Worm (Caenorhabditis elegans) whole organism, midembryonic: ENCODE data around the gene Y59A8A.8.
"Not testable (repeated sequence)": the region's sequence is repeated elsewhere in the genome, so short reads cannot be mapped to it uniquely, and the experiment has no call there.

ENCODE experiments used
- T22C8.4 ChIP-seq: fragments of 200-800 bp; sonication (Bioruptor generic); IDR thresholded peaks from 2 replicates; pipeline ENCODE4 v1.3.6; 2022; ENCODE audit warnings: missing genetic modification characterization, missing compliant biosample characterization
- cog-1 ChIP-seq: sonication (generic microtip); optimal IDR thresholded peaks from 2 replicates; lab custom pipeline; 2016; ENCODE audit warnings: missing genetic modification characterization, missing compliant biosample characterization
- flt-1 ChIP-seq: fragments of 200-800 bp; sonication (Bioruptor generic); IDR thresholded peaks from 2 replicates; pipeline ENCODE4 v1.3.6; 2022; ENCODE audit warnings: missing genetic modification characterization, missing compliant biosample characterization
- klf-2 ChIP-seq: fragments of 200-800 bp; sonication (Bioruptor generic); conservative IDR thresholded peaks from 2 replicates; pipeline ENCODE4 v1.3.6; 2022; ENCODE audit warnings: missing genetic modification reagents, missing genetic modification characterization, missing compliant biosample characterization
- med-1 ChIP-seq: sonication (generic microtip); optimal IDR thresholded peaks from 2 replicates; lab custom pipeline; 2017; ENCODE audit warnings: missing genetic modification characterization, mild to moderate bottlenecking, missing compliant biosample characterization, antibody characterized with exemption, missing genetic modification reagents; ENCODE audit not compliant: insufficient read depth
- ref-1 ChIP-seq: fragments of 200-800 bp; sonication (Bioruptor generic); conservative IDR thresholded peaks from 2 replicates; pipeline ENCODE4 v1.3.6; 2022; ENCODE audit warnings: missing genetic modification reagents, missing genetic modification characterization, missing compliant biosample characterization
- tab-1 ChIP-seq: fragments of 200-800 bp; sonication (Bioruptor generic); IDR thresholded peaks from 2 replicates; pipeline ENCODE4 v1.3.6; 2022; ENCODE audit warnings: missing genetic modification characterization, missing compliant biosample characterization
- ztf-23 ChIP-seq: fragments of 200-800 bp; sonication (Bioruptor generic); IDR thresholded peaks from 2 replicates; pipeline ENCODE4 v1.3.6; 2022; ENCODE audit warnings: missing genetic modification reagents, missing genetic modification characterization, missing compliant biosample characterization
- ztf-29 ChIP-seq: fragments of 200-800 bp; sonication (Bioruptor generic); IDR thresholded peaks from 2 replicates; pipeline ENCODE4 v1.3.6; 2022; ENCODE audit warnings: missing genetic modification reagents, missing genetic modification characterization, missing compliant biosample characterization

Y59A8A.8 gene

DNA sequence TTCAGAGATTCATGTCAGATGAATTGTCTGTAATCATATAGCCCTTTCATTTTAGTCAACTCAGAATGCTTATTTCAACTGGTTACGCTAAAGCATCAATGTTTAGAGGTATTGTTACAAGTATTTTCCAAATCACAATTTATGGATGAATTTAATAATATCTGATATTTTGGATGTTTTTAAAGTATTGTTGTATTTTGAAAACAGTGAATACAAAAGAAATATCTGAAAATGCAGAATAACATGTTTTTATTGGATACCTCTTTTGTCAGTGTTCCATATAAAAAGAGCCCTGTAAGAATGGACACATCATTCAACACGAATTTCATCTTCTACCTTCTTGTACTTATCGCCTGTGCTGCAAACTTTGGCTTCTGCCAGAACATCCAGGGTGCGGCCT lies 29.1 kb downstream of the Y59A8A.8 start, which contains the start of gene C06H5.12:
Gene C06H5.12 (plus strand): TSS at position 301 of the 400 bp plus-strand sequence.
- TF ChIP-seq T22C8.4 (GFP tag; lab: Robert Waterston, UW); klf-2 (GFP tag; lab: Robert Waterston, UW); med-1 (GFP tag; lab: Kevin White, UChicago): not testable (repeated sequence)

DNA sequence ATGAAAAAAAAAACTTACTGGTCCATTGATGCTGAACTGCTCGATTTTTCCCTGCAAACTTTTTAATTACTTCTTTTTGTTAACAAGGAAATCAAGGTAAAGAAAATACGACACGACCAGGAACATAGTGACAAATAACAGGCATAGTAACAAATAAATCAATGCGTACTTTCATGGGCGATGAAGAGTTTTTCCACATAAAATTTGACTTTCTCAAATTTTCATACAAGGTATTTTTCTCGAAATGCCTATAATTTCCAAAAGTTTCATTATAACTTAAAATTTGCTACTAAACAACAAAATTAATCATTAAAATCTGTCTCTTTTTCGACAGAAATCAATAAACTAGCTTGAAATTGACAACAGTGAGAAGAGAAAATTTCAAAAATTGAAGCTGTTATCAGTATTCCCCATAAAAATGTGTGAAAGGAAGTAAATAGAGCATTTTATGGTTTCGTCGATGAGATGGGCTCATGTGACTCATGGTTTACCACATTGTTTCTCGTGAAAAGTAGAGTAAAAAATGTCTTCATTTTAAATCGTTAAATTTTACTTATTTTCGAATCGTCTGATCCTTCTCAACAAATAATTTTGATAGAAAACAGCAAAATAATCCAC lies 31.4 kb downstream of the Y59A8A.8 start, which contains the start of gene fbxa-156:
Gene fbxa-156 (minus strand): TSS at position 51 of the 618 bp plus-strand sequence.
- TF ChIP-seq flt-1 (no peak), med-1 (GFP tag; lab: Kevin White, UChicago) (no peak), ztf-29 (no peak), tab-1 (no peak), cog-1 (tag; lab: Kevin White, UChicago) (no peak), T22C8.4 (GFP tag; lab: Robert Waterston, UW) (no peak)

DNA sequence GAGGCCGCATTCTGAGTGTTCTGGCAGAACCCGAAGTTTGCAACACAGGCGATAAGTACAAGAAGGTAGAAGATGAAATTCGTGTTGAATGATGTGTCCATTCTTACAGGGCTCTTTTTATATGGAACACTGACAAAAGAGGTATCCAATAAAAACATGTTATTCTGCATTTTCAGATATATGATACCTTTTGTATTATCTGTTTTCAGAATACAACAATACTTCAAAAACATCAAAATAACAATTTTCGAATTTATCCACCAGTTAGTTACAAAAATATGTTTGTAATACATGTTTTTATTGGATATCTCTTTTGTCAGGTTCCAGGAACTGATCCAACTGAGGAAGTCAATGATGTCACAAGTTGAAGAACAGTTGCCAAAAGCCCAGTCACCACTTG lies 32.2 kb downstream of the Y59A8A.8 start, which contains the start of gene C06H5.13:
Gene C06H5.13 (minus strand): TSS at position 101 of the 400 bp plus-strand sequence.
- not testable (repeated sequence) for TF ChIP-seq ztf-23 (GFP tag; lab: Robert Waterston, UW); med-1 (GFP tag; lab: Kevin White, UChicago); tab-1

DNA sequence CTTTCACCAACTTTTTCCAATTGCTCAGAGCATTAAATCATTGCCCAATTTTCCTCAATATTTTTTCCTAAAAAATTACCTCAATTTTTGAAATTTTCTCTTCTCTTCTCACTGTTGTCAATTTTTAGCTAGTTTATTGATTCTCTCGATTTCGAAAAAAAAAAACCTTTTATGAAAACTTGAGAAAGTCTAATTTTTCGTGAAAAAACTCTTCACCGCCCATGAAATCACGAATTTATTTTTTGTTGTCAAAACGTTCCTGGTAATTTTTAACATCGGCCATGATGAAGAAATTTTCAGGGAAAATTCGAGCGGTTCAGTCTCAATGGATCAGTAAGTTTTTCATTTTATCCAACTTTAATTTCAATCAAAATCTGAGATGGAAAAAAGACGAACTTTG lies 34.1 kb downstream of the Y59A8A.8 start, which contains the start of gene fbxa-157:
Gene fbxa-157 (plus strand): TSS at position 301 of the 400 bp plus-strand sequence.
- TF ChIP-seq cog-1 (tag; lab: Kevin White, UChicago), result no peak
- no peak for TF ChIP-seq ztf-23 (GFP tag; lab: Robert Waterston, UW)
- no peak for TF ChIP-seq ref-1 (GFP tag; lab: Robert Waterston, UW)
- TF ChIP-seq T22C8.4 (GFP tag; lab: Robert Waterston, UW), result no peak
- no peak for TF ChIP-seq tab-1
- TF ChIP-seq flt-1, result no peak
- TF ChIP-seq med-1 (GFP tag; lab: Kevin White, UChicago), result no peak
- TF ChIP-seq ztf-29, result no peak
- no peak for TF ChIP-seq klf-2 (GFP tag; lab: Robert Waterston, UW)

DNA sequence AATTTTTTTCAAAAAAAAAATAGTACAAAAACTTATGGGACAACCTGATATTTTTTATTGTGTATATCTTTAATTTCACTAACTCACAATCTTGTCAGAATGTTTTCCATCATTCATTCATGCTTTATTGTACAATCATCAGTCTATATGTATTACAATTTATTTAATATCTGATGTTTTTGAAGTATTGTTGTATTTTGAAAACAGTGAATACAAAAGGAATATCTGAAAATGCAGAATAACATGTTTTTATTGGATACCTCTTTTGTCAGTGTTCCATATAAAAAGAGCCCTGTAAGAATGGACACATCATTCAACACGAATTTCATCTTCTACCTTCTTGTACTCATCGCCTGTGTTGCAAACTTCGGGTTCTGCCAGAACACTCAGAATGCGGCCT lies 38.4 kb downstream of the Y59A8A.8 start, which contains the start of gene C06H5.14:
Gene C06H5.14 (plus strand): TSS at position 301 of the 400 bp plus-strand sequence.
- TF ChIP-seq klf-2 (GFP tag; lab: Robert Waterston, UW); ref-1 (GFP tag; lab: Robert Waterston, UW); tab-1: not testable (repeated sequence)

DNA sequence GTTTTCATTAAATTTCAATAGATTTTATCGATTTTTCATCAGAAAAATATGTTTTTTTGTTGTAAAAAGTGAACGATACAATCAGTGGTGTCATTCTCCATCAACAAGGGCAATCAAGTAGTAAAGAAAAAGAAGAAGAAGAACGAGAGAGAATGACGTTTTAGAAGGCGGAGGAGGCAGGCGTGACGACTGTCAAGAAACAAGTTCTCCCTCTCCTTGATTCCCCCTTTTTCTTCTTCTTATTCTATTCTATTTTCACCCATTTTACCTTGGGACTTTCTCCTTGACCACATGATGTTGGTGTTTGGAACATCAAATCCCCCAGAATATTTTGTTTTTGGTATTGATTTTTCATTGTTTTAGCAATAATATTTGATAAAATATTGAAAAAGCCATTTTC lies 40.4 kb downstream of the Y59A8A.8 start:
- TF ChIP-seq cog-1 (tag; lab: Kevin White, UChicago) (no peak), ref-1 (GFP tag; lab: Robert Waterston, UW) (no peak), T22C8.4 (GFP tag; lab: Robert Waterston, UW) (no peak), flt-1 (no peak), med-1 (GFP tag; lab: Kevin White, UChicago) (no peak), tab-1 (no peak), ztf-23 (GFP tag; lab: Robert Waterston, UW) (no peak), ztf-29 (no peak), klf-2 (GFP tag; lab: Robert Waterston, UW) (no peak)

DNA sequence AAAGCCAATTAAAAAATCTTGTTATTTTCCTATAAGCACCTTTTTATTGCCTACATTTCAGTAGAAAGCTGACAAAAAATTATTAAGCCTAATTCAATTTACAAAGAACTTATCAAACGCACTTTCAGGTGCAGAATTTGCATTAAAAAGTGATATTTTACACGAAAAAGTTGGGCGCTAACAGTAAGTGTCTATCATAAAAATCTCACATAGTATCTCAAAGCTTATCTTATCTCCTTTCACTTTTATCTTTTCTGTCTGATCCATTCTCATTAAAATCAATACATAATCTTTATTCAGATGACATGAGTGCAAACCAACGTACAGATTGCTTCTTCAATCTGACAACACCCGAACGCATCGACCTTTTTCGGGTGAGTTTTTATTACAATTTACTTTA lies 44.6 kb downstream of the Y59A8A.8 start, which contains the start of gene dcar-1:
Gene dcar-1 (plus strand): TSS at position 301 of the 400 bp plus-strand sequence.
- no peak for TF ChIP-seq med-1 (GFP tag; lab: Kevin White, UChicago)
- TF ChIP-seq cog-1 (tag; lab: Kevin White, UChicago), result no peak
- TF ChIP-seq klf-2 (GFP tag; lab: Robert Waterston, UW), result no peak
- TF ChIP-seq flt-1, result no peak
- no peak for TF ChIP-seq ref-1 (GFP tag; lab: Robert Waterston, UW)
- no peak for TF ChIP-seq T22C8.4 (GFP tag; lab: Robert Waterston, UW)
- TF ChIP-seq ztf-23 (GFP tag; lab: Robert Waterston, UW), result no peak
- no peak for TF ChIP-seq ztf-29
- TF ChIP-seq tab-1, result no peak
